Fruit fly (Drosophila melanogaster): Measurements from ENCODE around the gene Pdzd8.

Pdzd8 gene

dm6 chrX:11930726-11931125, at the start of gene Pdzd8:
Pdzd8 (minus strand) TSS chrX:11930850.
- TF ChIP-seq usp (GFP tag; optimal IDR thresholded peaks at IDR 0.05), result no peak

dm6 chrX:11925213-11925612, 5.4 kb downstream of the Pdzd8 start:
- TF ChIP-seq Dfd (GFP tag; optimal IDR thresholded peaks at IDR 0.05) (no peak), ey (GFP tag; optimal IDR thresholded peaks at IDR 0.05) (peak; percentile 69), Hnf4 (GFP tag; optimal IDR thresholded peaks at IDR 0.05) (peak; percentile 59), N (GFP tag; optimal IDR thresholded peaks at IDR 0.05) (no peak), dsf (GFP tag; optimal IDR thresholded peaks at IDR 0.05; ENCODE audit: borderline replicate concordance) (no peak), CG32264 (GFP tag; optimal IDR thresholded peaks at IDR 0.05) (peak; percentile 42), foxo (GFP tag; optimal IDR thresholded peaks at IDR 0.05) (peak in 1 of 2 experiments; percentile 67), pan (optimal IDR thresholded peaks at IDR 0.05) (no peak), HLH106 (tag; optimal IDR thresholded peaks at IDR 0.05) (peak; percentile 88), Abd-B (GFP tag; optimal IDR thresholded peaks at IDR 0.05) (no peak), Hr78 (GFP tag; optimal IDR thresholded peaks at IDR 0.05) (no peak), jim (GFP tag; optimal IDR thresholded peaks at IDR 0.05) (no peak), OdsH (GFP tag; optimal IDR thresholded peaks at IDR 0.05) (peak; percentile 57), CG9705 (GFP tag; optimal IDR thresholded peaks at IDR 0.05) (peak; percentile 30), sage (GFP tag; optimal IDR thresholded peaks at IDR 0.05) (peak; percentile 60), fru (GFP tag; optimal IDR thresholded peaks at IDR 0.05) (peak; percentile 55), br (GFP tag; optimal IDR thresholded peaks at IDR 0.05) (peak; percentile 19), CrebA (GFP tag; optimal IDR thresholded peaks at IDR 0.05; ENCODE audit: borderline replicate concordance) (no peak), lola (GFP tag; optimal IDR thresholded peaks at IDR 0.05) (no peak), rgr (GFP tag; optimal IDR thresholded peaks at IDR 0.05) (peak; percentile 68), dmrt93B (GFP tag; optimal IDR thresholded peaks at IDR 0.05) (peak; percentile 47), woc (GFP tag; optimal IDR thresholded peaks at IDR 0.05) (peak; percentile 23), Rel (GFP tag; optimal IDR thresholded peaks at IDR 0.05) (no peak), Rel (tag; optimal IDR thresholded peaks at IDR 0.05) (peak; percentile 56), Sp1 (GFP tag; optimal IDR thresholded peaks at IDR 0.05) (peak; percentile 75), brk (GFP tag; optimal IDR thresholded peaks at IDR 0.05) (peak; percentile 68), psq (GFP tag; optimal IDR thresholded peaks at IDR 0.05) (peak; percentile 29), Dif (GFP tag; optimal IDR thresholded peaks at IDR 0.05; ENCODE audit: partially characterized antibody) (no peak), GATAd (GFP tag; optimal IDR thresholded peaks at IDR 0.05) (no peak), dl (GFP tag; optimal IDR thresholded peaks at IDR 0.05; ENCODE audit: insufficient read depth in 1 of 2, partially characterized antibody in 2 of 2) (no peak), h (GFP tag; optimal IDR thresholded peaks at IDR 0.05) (peak; percentile 80), Hr83 (GFP tag; optimal IDR thresholded peaks at IDR 0.05; ENCODE audit: poor library complexity, severe bottlenecking) (peak; percentile 2)

- TF ChIP-seq Sp1 (GFP tag; optimal IDR thresholded peaks at IDR 0.05) (peak; percentile 10), Hr78 (GFP tag; optimal IDR thresholded peaks at IDR 0.05) (no peak), CG9705 (GFP tag; optimal IDR thresholded peaks at IDR 0.05) (no peak), Rel (GFP tag; optimal IDR thresholded peaks at IDR 0.05) (no peak), Rel (tag; optimal IDR thresholded peaks at IDR 0.05) (peak; percentile 1), HLH106 (tag; optimal IDR thresholded peaks at IDR 0.05) (peak; percentile 34), Hr83 (GFP tag; optimal IDR thresholded peaks at IDR 0.05; ENCODE audit: poor library complexity, severe bottlenecking) (no peak), Dfd (GFP tag; optimal IDR thresholded peaks at IDR 0.05) (no peak), Hnf4 (GFP tag; optimal IDR thresholded peaks at IDR 0.05) (no peak), N (GFP tag; optimal IDR thresholded peaks at IDR 0.05) (no peak), CrebA (GFP tag; optimal IDR thresholded peaks at IDR 0.05; ENCODE audit: borderline replicate concordance) (no peak), usp (GFP tag; optimal IDR thresholded peaks at IDR 0.05) (no peak), dl (GFP tag; optimal IDR thresholded peaks at IDR 0.05; ENCODE audit: insufficient read depth in 1 of 2, partially characterized antibody in 2 of 2) (no peak), woc (GFP tag; optimal IDR thresholded peaks at IDR 0.05) (no peak), psq (GFP tag; optimal IDR thresholded peaks at IDR 0.05) (no peak), br (GFP tag; optimal IDR thresholded peaks at IDR 0.05) (no peak), ey (GFP tag; optimal IDR thresholded peaks at IDR 0.05) (no peak), Abd-B (GFP tag; optimal IDR thresholded peaks at IDR 0.05) (no peak), jim (GFP tag; optimal IDR thresholded peaks at IDR 0.05) (no peak), GATAd (GFP tag; optimal IDR thresholded peaks at IDR 0.05) (no peak), foxo (GFP tag; optimal IDR thresholded peaks at IDR 0.05) (no peak)
Measured at dm6 chrX:11924562-11924961, 6.1 kb downstream of the Pdzd8 start, which contains the start of gene Sclp. Sclp (minus strand) TSS chrX:11924662.

- TF ChIP-seq Myc (optimal IDR thresholded peaks at IDR 0.05) (no peak), Rel (GFP tag; optimal IDR thresholded peaks at IDR 0.05) (no peak), Rel (tag; optimal IDR thresholded peaks at IDR 0.05) (peak; percentile 25)
Measured at dm6 chrX:11923698-11924097, 7.0 kb downstream of the Pdzd8 start.

Data from whole organism, wandering third instar larva.